Worm (Caenorhabditis elegans): ENCODE results near the gene med-1.

Gene med-1

ce11 chrX:12434086-12434485 lies 3.7 kb downstream of the med-1 start, which contains the start of gene tsct-1:
tsct-1 (plus strand) TSS chrX:12434097.
- TF ChIP-seq fos-1 (tag; optimal IDR thresholded peaks at IDR 0.05) (no peak), nhr-25 (tag; optimal IDR thresholded peaks at IDR 0.05) (no peak), nhr-129 (tag; optimal IDR thresholded peaks at IDR 0.05) (peak; percentile 1), gmeb-1 (tag; optimal IDR thresholded peaks at IDR 0.05) (no peak), ztf-11 (tag; optimal IDR thresholded peaks at IDR 0.05) (no peak)

- TF ChIP-seq ceh-82 (tag; optimal IDR thresholded peaks at IDR 0.05) (no peak), nhr-129 (tag; optimal IDR thresholded peaks at IDR 0.05) (peak; percentile 23), nhr-6 (tag; optimal IDR thresholded peaks at IDR 0.05) (no peak), fos-1 (tag; optimal IDR thresholded peaks at IDR 0.05) (peak; percentile 57), F13H6.1 (tag; optimal IDR thresholded peaks at IDR 0.05) (no peak)
These were observed 4.8 kb downstream of the med-1 start for ce11 chrX:12435246-12435645.

ce11 chrX:12436486-12436885 lies 6.1 kb downstream of the med-1 start:
- TF ChIP-seq Y55F3AM.14 (GFP tag; optimal IDR thresholded peaks at IDR 0.05) (no peak), nhr-23 (tag; optimal IDR thresholded peaks at IDR 0.05) (no peak), nhr-10 (tag; optimal IDR thresholded peaks at IDR 0.05) (no peak), ceh-16 (tag; optimal IDR thresholded peaks at IDR 0.05) (no peak), unc-39 (tag; optimal IDR thresholded peaks at IDR 0.05) (no peak), lin-39 (tag; optimal IDR thresholded peaks at IDR 0.05) (no peak), mab-5 (tag; optimal IDR thresholded peaks at IDR 0.05) (no peak)

ce11 chrX:12438266-12438665 lies 7.9 kb downstream of the med-1 start:
- TF ChIP-seq nhr-12 (tag; optimal IDR thresholded peaks at IDR 0.05) (no peak), lin-39 (tag; optimal IDR thresholded peaks at IDR 0.05) (no peak), alr-1 (tag; optimal IDR thresholded peaks at IDR 0.05) (no peak), unc-55 (GFP tag; optimal IDR thresholded peaks at IDR 0.05) (no peak), elt-3 (tag; optimal IDR thresholded peaks at IDR 0.05) (no peak), elt-1 (tag; optimal IDR thresholded peaks at IDR 0.05) (no peak), unc-62 (GFP tag; optimal IDR thresholded peaks at IDR 0.05) (no peak), aly-2 (tag; optimal IDR thresholded peaks at IDR 0.05) (no peak), sma-9 (GFP tag; optimal IDR thresholded peaks at IDR 0.05) (no peak), sma-9 (tag; optimal IDR thresholded peaks at IDR 0.05) (no peak), nhr-11 (tag; optimal IDR thresholded peaks at IDR 0.05) (no peak), lin-11 (tag; optimal IDR thresholded peaks at IDR 0.05) (no peak), nhr-6 (tag; optimal IDR thresholded peaks at IDR 0.05) (no peak), unc-39 (tag; optimal IDR thresholded peaks at IDR 0.05) (no peak), sma-3 (GFP tag; optimal IDR thresholded peaks at IDR 0.05) (no peak), nhr-21 (tag; optimal IDR thresholded peaks at IDR 0.05) (no peak), peb-1 (tag; optimal IDR thresholded peaks at IDR 0.05) (no peak), F13H6.1 (tag; optimal IDR thresholded peaks at IDR 0.05) (no peak), lin-13 (GFP tag; optimal IDR thresholded peaks at IDR 0.05) (no peak)

- TF ChIP-seq F13H6.1 (tag; optimal IDR thresholded peaks at IDR 0.05) (peak; percentile 3), nhr-11 (tag; optimal IDR thresholded peaks at IDR 0.05) (no peak), unc-55 (GFP tag; optimal IDR thresholded peaks at IDR 0.05) (peak; percentile 1)
These were observed 9.8 kb downstream of the med-1 start for ce11 chrX:12439998-12440722.

ce11 chrX:12444423-12444822 lies 14.0 kb downstream of the med-1 start:
- TF ChIP-seq C34F6.9 (tag; optimal IDR thresholded peaks at IDR 0.05) (peak; percentile 21), unc-62 (GFP tag; optimal IDR thresholded peaks at IDR 0.05) (no peak), mdl-1 (tag; optimal IDR thresholded peaks at IDR 0.05) (no peak)

ce11 chrX:12446572-12446971 lies 16.2 kb downstream of the med-1 start:
- no peak for TF ChIP-seq egl-27 (tag; optimal IDR thresholded peaks at IDR 0.05)
- peak; percentile 44 for TF ChIP-seq fos-1 (tag; optimal IDR thresholded peaks at IDR 0.05)
- no peak for TF ChIP-seq skn-1 (tag; optimal IDR thresholded peaks at IDR 0.05)
- peak; percentile 43 for TF ChIP-seq sma-9 (GFP tag; optimal IDR thresholded peaks at IDR 0.05)
- no peak for TF ChIP-seq sma-9 (tag; optimal IDR thresholded peaks at IDR 0.05)
